Fruit fly (Drosophila melanogaster): ENCODE results near the gene CG3448.

DNA sequence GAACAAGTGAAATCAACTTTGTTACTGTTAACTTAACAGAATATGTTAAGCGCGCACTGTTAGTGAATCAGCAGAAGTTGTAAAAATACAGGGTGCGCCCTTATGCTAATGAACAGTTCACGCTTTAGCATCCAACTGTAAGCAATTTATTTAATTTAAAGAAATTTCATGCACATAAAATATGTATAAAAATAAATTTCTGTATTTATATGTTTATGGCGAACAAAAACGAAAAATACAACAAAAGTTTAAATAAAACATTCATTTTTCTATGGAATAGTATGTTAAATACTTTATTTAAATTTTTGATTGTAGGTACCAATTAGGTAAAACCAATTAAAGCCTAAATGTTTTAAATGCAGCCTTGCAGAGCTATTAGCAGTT is 26.9 kb downstream of the CG3448 start:
- TF ChIP-seq fkh (GFP tag; optimal IDR thresholded peaks at IDR 0.05) (no peak), CG16779 (tag; optimal IDR thresholded peaks at IDR 0.05) (no peak), fd85E (GFP tag; optimal IDR thresholded peaks at IDR 0.05) (no peak), Ets96B (tag; optimal IDR thresholded peaks at IDR 0.05) (peak; percentile 22), CG6792 (GFP tag; optimal IDR thresholded peaks at IDR 0.05) (peak; percentile 13)

All from whole organism, prepupa.